Worm (Caenorhabditis elegans) whole organism, L4/young adult: ENCODE data around the gene C04C3.6.

Source experiments
- W03F9.2 ChIP-seq: fragments of 150-350 bp; optimal IDR thresholded peaks from 2 replicates; lab custom pipeline; 2014; ENCODE audit warnings: missing biosample characterization, missing genetic modification characterization
- dao-5 ChIP-seq: sonication (generic microtip); optimal IDR thresholded peaks from 2 replicates; lab custom pipeline; 2016; ENCODE audit warnings: missing genotype, missing genetic modification characterization, moderate library complexity, missing compliant biosample characterization
- him-1 ChIP-seq: sonication (generic microtip); optimal IDR thresholded peaks from 2 replicates; lab custom pipeline; 2016; ENCODE audit warnings: missing genotype, missing genetic modification reagents, missing genetic modification characterization, missing compliant biosample characterization

DNA sequence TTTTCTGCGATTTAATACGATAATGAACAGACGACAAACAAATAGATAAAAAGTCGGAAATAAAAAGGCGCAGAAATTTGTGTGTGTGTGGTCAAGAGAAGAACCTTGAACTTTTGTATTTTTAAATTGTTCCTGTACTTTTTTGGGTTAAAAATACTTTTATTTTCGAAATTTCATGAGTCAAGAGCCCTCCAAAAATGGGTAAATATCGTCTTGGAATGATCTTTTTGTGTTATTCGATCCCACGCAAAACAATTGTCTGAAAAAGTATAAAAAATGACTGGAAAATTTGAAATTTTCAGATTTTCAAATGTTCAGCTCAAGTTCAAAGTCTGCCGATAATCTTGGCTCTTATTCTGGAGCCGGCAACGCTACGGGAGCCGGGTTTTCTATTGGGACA is 26.8 kb downstream of the C04C3.6 start, which contains the start of gene C04C3.14:
- TF ChIP-seq dao-5 (tag; lab: Kevin White, UChicago) (no peak), him-1 (tag; lab: Kevin White, UChicago) (no peak), W03F9.2 (tag; lab: Kevin White, UChicago) (no peak)
